Fruit fly (Drosophila melanogaster) whole organism, embryonic: ENCODE measurements around the gene CG4645.
A peak's percentile ranks its signal among the peaks of the same experiment; 100 is the strongest.

Experiments
- B-H2 ChIP-seq: fragments of 200-800 bp; sonication (Bioruptor generic); optimal IDR thresholded peaks from 2 replicates; lab custom pipeline; 2018; ENCODE audit warnings: missing biosample characterization, mild to moderate bottlenecking, missing genetic modification characterization
- Bgb ChIP-seq: fragments of 200-800 bp; sonication (Bioruptor generic); IDR thresholded peaks from 2 replicates; pipeline ENCODE4 v1.3.6; 2022; ENCODE audit warnings: missing biosample characterization, missing genetic modification characterization; ENCODE audit not compliant: partially characterized antibody
- CG10366 ChIP-seq: fragments of 200-800 bp; sonication (Bioruptor generic); IDR thresholded peaks from 2 replicates; pipeline ENCODE4 v1.3.6; 2022; ENCODE audit warnings: missing biosample characterization, missing genetic modification characterization
- CG10543 ChIP-seq: fragments of 200-800 bp; sonication (Bioruptor generic); optimal IDR thresholded peaks from 3 replicates; lab custom pipeline; 2017; ENCODE audit warnings: missing biosample characterization, mild to moderate bottlenecking, missing genetic modification characterization, moderate library complexity
- CG11085 ChIP-seq: fragments of 200-800 bp; sonication (Bioruptor generic); IDR thresholded peaks from 2 replicates; pipeline ENCODE4 v1.3.6; 2022; ENCODE audit warnings: missing biosample characterization, missing genetic modification characterization
- CG11695 ChIP-seq: fragments of 200-800 bp; sonication (Bioruptor generic); IDR thresholded peaks from 3 replicates; pipeline ENCODE4 v1.3.6; 2022; ENCODE audit warnings: missing biosample characterization, missing genetic modification characterization
- CG12299 ChIP-seq: fragments of 200-800 bp; sonication (Bioruptor generic); optimal IDR thresholded peaks from 2 replicates; lab custom pipeline; 2018; ENCODE audit warnings: missing biosample characterization, mild to moderate bottlenecking, missing genetic modification characterization
- CG13775 ChIP-seq: fragments of 200-800 bp; sonication (Bioruptor generic); optimal IDR thresholded peaks from 3 replicates; lab custom pipeline; 2017; ENCODE audit warnings: missing biosample characterization, mild to moderate bottlenecking, missing genetic modification characterization
- CG1647 ChIP-seq: fragments of 200-800 bp; sonication (Bioruptor generic); optimal IDR thresholded peaks from 3 replicates; lab custom pipeline; 2016; ENCODE audit warnings: missing biosample characterization, missing genetic modification characterization
- CG16779 ChIP-seq: fragments of 200-800 bp; sonication (Bioruptor generic); IDR thresholded peaks from 2 replicates; pipeline ENCODE4 v1.3.6; 2022; ENCODE audit warnings: missing biosample characterization, missing genetic modification characterization
- CG3065 ChIP-seq: fragments of 200-800 bp; sonication (Bioruptor generic); optimal IDR thresholded peaks from 2 replicates; lab custom pipeline; 2016; ENCODE audit warnings: missing biosample characterization, missing genetic modification characterization
- CG32772 ChIP-seq: fragments of 200-800 bp; sonication (Bioruptor generic); IDR thresholded peaks from 2 replicates; pipeline ENCODE4 v1.3.6; 2022; ENCODE audit warnings: missing biosample characterization, missing genetic modification characterization
- CG4282 ChIP-seq: fragments of 200-800 bp; sonication (Bioruptor generic); optimal IDR thresholded peaks from 2 replicates; lab custom pipeline; 2016; ENCODE audit warnings: missing biosample characterization, missing genetic modification characterization
- CG43689 ChIP-seq: fragments of 200-800 bp; sonication (Bioruptor generic); IDR thresholded peaks from 2 replicates; pipeline ENCODE4 v1.3.6; 2022; ENCODE audit warnings: missing biosample characterization, missing genetic modification characterization
- CG4707 ChIP-seq: fragments of 200-800 bp; sonication (Bioruptor generic); optimal IDR thresholded peaks from 2 replicates; lab custom pipeline; 2018; ENCODE audit warnings: missing biosample characterization, mild to moderate bottlenecking, missing genetic modification characterization, moderate library complexity
- CG6683 ChIP-seq: fragments of 200-800 bp; sonication (Bioruptor generic); optimal IDR thresholded peaks from 2 replicates; lab custom pipeline; 2017; ENCODE audit warnings: missing biosample characterization, mild to moderate bottlenecking, missing genetic modification characterization, missing genetic modification reagents
- CG8290 ChIP-seq, 3 experiments: fragments of 200-800 bp; sonication (Bioruptor generic); optimal IDR thresholded peaks; 2 replicates each; lab custom pipeline; 2016 to 2019; ENCODE audit warnings: missing biosample characterization in 3 of 3, missing genetic modification characterization in 3 of 3, mild to moderate bottlenecking in 2 of 3, moderate library complexity in 1 of 3
- CG9609 ChIP-seq: fragments of 200-800 bp; sonication (Bioruptor generic); optimal IDR thresholded peaks from 3 replicates; lab custom pipeline; 2016; ENCODE audit warnings: missing biosample characterization, missing genetic modification characterization
- CTCF ChIP-seq: fragments of 200-800 bp; sonication (Bioruptor generic); optimal IDR thresholded peaks from 2 replicates; lab custom pipeline; 2017; ENCODE audit warnings: missing biosample characterization, mild to moderate bottlenecking, missing genetic modification characterization, moderate library complexity
- CoRest ChIP-seq: fragments of 200-800 bp; sonication (Bioruptor generic); optimal IDR thresholded peaks from 3 replicates; lab custom pipeline; 2018; ENCODE audit warnings: missing biosample characterization, mild to moderate bottlenecking, missing genetic modification characterization, moderate library complexity
- CrebB ChIP-seq: fragments of 200-800 bp; sonication (Bioruptor generic); optimal IDR thresholded peaks from 3 replicates; lab custom pipeline; 2018; ENCODE audit warnings: missing biosample characterization, mild to moderate bottlenecking, missing genetic modification characterization
- Dll ChIP-seq: fragments of 200-800 bp; sonication (Bioruptor generic); IDR thresholded peaks from 4 replicates; pipeline ENCODE4 v1.3.6; 2022; ENCODE audit warnings: missing biosample characterization, missing genetic modification characterization; ENCODE audit not compliant: partially characterized antibody
- Hand ChIP-seq: fragments of 200-800 bp; sonication (Bioruptor generic); optimal IDR thresholded peaks from 2 replicates; lab custom pipeline; 2017; ENCODE audit warnings: mild to moderate bottlenecking, missing biosample characterization, missing genetic modification reagents, missing genetic modification characterization
- Hmx ChIP-seq: fragments of 200-800 bp; sonication (Bioruptor generic); optimal IDR thresholded peaks from 2 replicates; lab custom pipeline; 2016; ENCODE audit warnings: missing biosample characterization, missing genetic modification characterization
- Hr51 ChIP-seq, 2 experiments: fragments of 200-800 bp; sonication (Bioruptor generic); optimal IDR thresholded peaks; 2 replicates in 1 of 2; 3 replicates in 1 of 2; lab custom pipeline; 2016 to 2018; ENCODE audit warnings: missing biosample characterization in 2 of 2, missing genetic modification characterization in 2 of 2, mild to moderate bottlenecking in 1 of 2, moderate library complexity in 1 of 2
- Max ChIP-seq: fragments of 200-800 bp; sonication (Bioruptor generic); optimal IDR thresholded peaks from 2 replicates; lab custom pipeline; 2016; ENCODE audit warnings: missing biosample characterization, mild to moderate bottlenecking, missing genetic modification characterization
- NK7.1 ChIP-seq: fragments of 200-800 bp; sonication (Bioruptor generic); optimal IDR thresholded peaks from 3 replicates; lab custom pipeline; 2016; ENCODE audit warnings: missing biosample characterization, missing genetic modification characterization
- Six4 ChIP-seq: fragments of 200-800 bp; sonication (Bioruptor generic); optimal IDR thresholded peaks from 2 replicates; lab custom pipeline; 2016; ENCODE audit warnings: missing biosample characterization, missing genetic modification characterization
- ac ChIP-seq: fragments of 200-800 bp; sonication (Bioruptor generic); optimal IDR thresholded peaks from 3 replicates; lab custom pipeline; 2017; ENCODE audit warnings: missing biosample characterization, mild to moderate bottlenecking, missing genetic modification characterization
- amos ChIP-seq: fragments of 200-800 bp; sonication (Bioruptor generic); IDR thresholded peaks from 2 replicates; pipeline ENCODE4 v1.3.6; 2022; ENCODE audit warnings: missing biosample characterization, missing genetic modification characterization; ENCODE audit not compliant: partially characterized antibody
- az2 ChIP-seq: fragments of 200-800 bp; sonication (Bioruptor generic); optimal IDR thresholded peaks from 3 replicates; lab custom pipeline; 2016; ENCODE audit warnings: missing biosample characterization, missing genetic modification characterization
- br ChIP-seq: fragments of >200 bp; optimal IDR thresholded peaks from 2 replicates; lab custom pipeline; 2017
- ci ChIP-seq: fragments of 200-800 bp; sonication (Bioruptor generic); IDR thresholded peaks from 3 replicates; pipeline ENCODE4 v1.3.6; 2022; ENCODE audit warnings: missing biosample characterization, missing genetic modification characterization
- corto ChIP-seq: fragments of 200-800 bp; sonication (Bioruptor generic); optimal IDR thresholded peaks from 2 replicates; lab custom pipeline; 2016; ENCODE audit warnings: missing biosample characterization, mild to moderate bottlenecking, missing genetic modification characterization, moderate library complexity
- danr ChIP-seq: fragments of 200-800 bp; sonication (Bioruptor generic); IDR thresholded peaks from 2 replicates; pipeline ENCODE4 v1.3.6; 2022; ENCODE audit warnings: missing biosample characterization, missing genetic modification characterization
- esg ChIP-seq: fragments of 200-800 bp; sonication (Bioruptor generic); conservative IDR thresholded peaks from 2 replicates; pipeline ENCODE4 v1.3.6; 2022; ENCODE audit warnings: missing biosample characterization, missing genetic modification characterization
- eve ChIP-seq, 2 experiments: fragments of >200 bp; optimal IDR thresholded peaks; 2 replicates each; lab custom pipeline; 2017; ENCODE audit warnings: missing biosample characterization in 2 of 2, missing genetic modification characterization in 2 of 2
- fd102C ChIP-seq: fragments of 200-800 bp; sonication (Bioruptor generic); optimal IDR thresholded peaks from 2 replicates; lab custom pipeline; 2018; ENCODE audit warnings: missing biosample characterization, mild to moderate bottlenecking, missing genetic modification characterization, moderate library complexity
- hkb ChIP-seq, 2 experiments: fragments of 200-800 bp in 1 of 2; fragments of >200 bp in 1 of 2; sonication (Bioruptor generic) in 1 of 2; IDR thresholded peaks in 1 of 2; optimal IDR thresholded peaks in 1 of 2; 2 replicates each; pipeline versions ENCODE4 v1.3.6 to Lab custom; 2017 to 2022; ENCODE audit warnings: missing biosample characterization in 1 of 2, missing genetic modification characterization in 1 of 2
- insv ChIP-seq, 2 experiments: fragments of 200-800 bp; sonication (Bioruptor generic); optimal IDR thresholded peaks; 3 replicates each; lab custom pipeline; 2016 to 2018; ENCODE audit warnings: missing biosample characterization in 2 of 2, missing genetic modification characterization in 2 of 2
- ken ChIP-seq: fragments of 200-800 bp; sonication (Bioruptor generic); IDR thresholded peaks from 3 replicates; pipeline ENCODE4 v1.3.6; 2022; ENCODE audit warnings: missing biosample characterization, missing genetic modification characterization
- nerfin-2 ChIP-seq: fragments of 200-800 bp; sonication (Bioruptor generic); IDR thresholded peaks from 2 replicates; pipeline ENCODE4 v1.3.6; 2022; ENCODE audit warnings: missing biosample characterization, missing genetic modification characterization; ENCODE audit not compliant: partially characterized antibody
- nmo ChIP-seq: fragments of 200-800 bp; sonication (Bioruptor generic); optimal IDR thresholded peaks from 2 replicates; lab custom pipeline; 2018; ENCODE audit warnings: missing biosample characterization, mild to moderate bottlenecking, missing genetic modification characterization, moderate library complexity
- otp ChIP-seq: fragments of 200-800 bp; sonication (Bioruptor generic); IDR thresholded peaks from 3 replicates; pipeline ENCODE4, ENCODE4 v1.3.6; 2022; ENCODE audit warnings: missing biosample characterization, missing genetic modification characterization
- phol ChIP-seq: fragments of 200-800 bp; sonication (Bioruptor generic); optimal IDR thresholded peaks from 3 replicates; lab custom pipeline; 2018; ENCODE audit warnings: missing biosample characterization, mild to moderate bottlenecking, missing genetic modification characterization, moderate library complexity
- prd ChIP-seq, 3 experiments: fragments of >200 bp in 2 of 3; fragments of 200-800 bp in 1 of 3; sonication (Bioruptor generic) in 1 of 3; optimal IDR thresholded peaks in 2 of 3; IDR thresholded peaks in 1 of 3; 2 replicates in 2 of 3; 3 replicates in 1 of 3; pipeline versions ENCODE4 v1.3.6 to Lab custom; 2017 to 2022; ENCODE audit warnings: missing biosample characterization in 1 of 3, missing genetic modification characterization in 1 of 3
- salm ChIP-seq: fragments of 200-800 bp; sonication (Bioruptor generic); optimal IDR thresholded peaks from 2 replicates; lab custom pipeline; 2018; ENCODE audit warnings: missing biosample characterization, mild to moderate bottlenecking, missing genetic modification characterization
- scrt ChIP-seq: fragments of 200-800 bp; sonication (Bioruptor generic); optimal IDR thresholded peaks from 2 replicates; lab custom pipeline; 2018; ENCODE audit warnings: missing biosample characterization, mild to moderate bottlenecking, missing genetic modification characterization, moderate library complexity
- slbo ChIP-seq: fragments of 200-800 bp; sonication (Bioruptor generic); IDR thresholded peaks from 2 replicates; pipeline ENCODE4 v1.3.6; 2022; ENCODE audit warnings: missing biosample characterization, missing genetic modification characterization
- wdn ChIP-seq: fragments of 200-800 bp; sonication (Bioruptor generic); IDR thresholded peaks from 2 replicates; pipeline ENCODE4 v1.3.6; 2022; ENCODE audit warnings: missing biosample characterization, missing genetic modification characterization

CG4645 gene

DNA sequence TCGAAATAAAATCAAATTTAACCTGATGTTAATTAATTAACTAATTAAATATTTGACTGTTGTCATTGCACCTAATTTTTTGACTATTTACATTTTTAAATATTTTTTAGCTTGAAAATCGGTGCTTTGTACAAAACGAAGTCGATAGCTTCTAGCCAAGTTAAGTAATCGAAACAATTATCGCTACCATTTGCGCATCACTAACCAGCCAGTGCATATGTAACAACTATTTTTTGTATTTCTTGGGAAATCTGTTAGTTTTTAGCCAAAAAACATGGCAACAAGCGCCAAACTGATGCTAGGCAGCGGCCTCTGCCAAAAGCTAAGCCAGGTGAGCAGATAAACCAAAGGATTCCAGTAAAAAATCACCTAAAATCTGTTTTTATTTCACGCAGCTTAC is 2.8 kb upstream of the CG4645 start, which contains the start of gene mRpL49 (continued):
- TF ChIP-seq CG6683 (GFP tag; lab: Kevin White, UChicago) = no peak
- no peak for TF ChIP-seq CG10543 (GFP tag; lab: Kevin White, UChicago)
- TF ChIP-seq nerfin-2 = 0 out of 2 replicates have a peak, but pooled peaks have one; percentile 43
- TF ChIP-seq danr (GFP tag; lab: Robert Waterston, UW) = no peak
- TF ChIP-seq CoRest (tag; lab: Kevin White, UChicago) = no peak
- no peak for TF ChIP-seq CG10366 (GFP tag; lab: Robert Waterston, UW)
- no peak for TF ChIP-seq fd102C (GFP tag; lab: Kevin White, UChicago)
- TF ChIP-seq CG4282 (GFP tag; lab: Kevin White, UChicago) = no peak
- no peak for TF ChIP-seq CG32772
- TF ChIP-seq Dll (GFP tag; lab: Robert Waterston, UW) = peak; percentile 21; the same call in 1 of the 4 replicates
- no peak for TF ChIP-seq insv (GFP tag; optimal IDR thresholded peaks at IDR 0.05; lab: Kevin White, UChicago)
- TF ChIP-seq az2 (GFP tag; lab: Kevin White, UChicago) = no peak
- TF ChIP-seq ac (GFP tag; lab: Kevin White, UChicago) = no peak
- no peak for TF ChIP-seq otp (GFP tag; lab: Robert Waterston, UW)
- TF ChIP-seq CG16779 (GFP tag; lab: Robert Waterston, UW) = no peak
- no peak for TF ChIP-seq ci (GFP tag; lab: Robert Waterston, UW)
- TF ChIP-seq NK7.1 (GFP tag; lab: Kevin White, UChicago) = no peak
- no peak for TF ChIP-seq eve (GFP tag; optimal IDR thresholded peaks at IDR 0.05; lab: Kevin White, UChicago)
- no peak for TF ChIP-seq CrebB (tag; lab: Kevin White, UChicago)
- no peak for TF ChIP-seq br (lab: Kevin White, UChicago)
- no peak for TF ChIP-seq B-H2
- no peak for TF ChIP-seq CG4707
- TF ChIP-seq CG9609 = no peak
- peak; percentile 39; the same call in 1 of the 2 replicates for TF ChIP-seq amos (GFP tag; lab: Robert Waterston, UW)
- TF ChIP-seq Hmx = no peak
- no peak for TF ChIP-seq esg (GFP tag; lab: Robert Waterston, UW)
- TF ChIP-seq scrt (GFP tag; lab: Kevin White, UChicago) = no peak
- no peak for TF ChIP-seq salm (tag; lab: Kevin White, UChicago)
- TF ChIP-seq CTCF (GFP tag; lab: Kevin White, UChicago) = no peak
- no peak for TF ChIP-seq Hr51 (GFP tag; optimal IDR thresholded peaks at IDR 0.05; lab: Kevin White, UChicago)
- no peak for TF ChIP-seq ken
- TF ChIP-seq CG8290 (GFP tag; optimal IDR thresholded peaks at IDR 0.05; lab: Kevin White, UChicago) = no peak
- TF ChIP-seq CG8290 (tag; optimal IDR thresholded peaks at IDR 0.05; lab: Kevin White, UChicago) = peak in 1 of 2 experiments; percentile 23
- TF ChIP-seq CG11695 (GFP tag; lab: Robert Waterston, UW) = no peak
- TF ChIP-seq hkb (optimal IDR thresholded peaks at IDR 0.05; lab: Kevin White, UChicago) = no peak
- no peak for TF ChIP-seq hkb (GFP tag; IDR thresholded peaks at IDR 0.05; lab: Robert Waterston, UW)
- TF ChIP-seq CG12299 = no peak
- peak; percentile 47; the same call in 1 of the 2 replicates for TF ChIP-seq Bgb (GFP tag; lab: Robert Waterston, UW)
- TF ChIP-seq CG13775 (GFP tag; lab: Kevin White, UChicago) = no peak
- no peak for TF ChIP-seq Hand
- no peak for TF ChIP-seq CG1647 (GFP tag; lab: Kevin White, UChicago)
- TF ChIP-seq phol = no peak
- no peak for TF ChIP-seq CG11085 (GFP tag; lab: Robert Waterston, UW)
- no peak for TF ChIP-seq wdn (GFP tag; lab: Robert Waterston, UW)
- no peak for TF ChIP-seq slbo (GFP tag; lab: Robert Waterston, UW)
- TF ChIP-seq CG43689 (GFP tag; lab: Robert Waterston, UW) = no peak
- no peak for TF ChIP-seq corto
- TF ChIP-seq nmo = no peak
- TF ChIP-seq Six4 (GFP tag; lab: Kevin White, UChicago) = no peak
- no peak for TF ChIP-seq Max (GFP tag; lab: Kevin White, UChicago)
- TF ChIP-seq prd (optimal IDR thresholded peaks at IDR 0.05; lab: Kevin White, UChicago) = no peak
- TF ChIP-seq prd (GFP tag; IDR thresholded peaks at IDR 0.05; lab: Robert Waterston, UW) = no peak
- no peak for TF ChIP-seq CG3065 (GFP tag; lab: Kevin White, UChicago)
